Worm (Caenorhabditis elegans) whole organism, mixed stage, embryonic: ENCODE data around the gene Y48E1C.2.

ENCODE experiments used
- blmp-1 ChIP-seq: fragments of 150-350 bp; optimal IDR thresholded peaks from 2 replicates; lab custom pipeline; 2014; ENCODE audit warnings: missing biosample characterization, missing genetic modification characterization
- ceh-43 ChIP-seq: fragments of 200-800 bp; sonication (Bioruptor generic); optimal IDR thresholded peaks from 2 replicates; lab custom pipeline; 2018; ENCODE audit warnings: mild to moderate bottlenecking, missing genetic modification characterization, moderate library complexity, missing compliant biosample characterization
- cnd-1 ChIP-seq: fragments of 200-800 bp; sonication (Bioruptor generic); optimal IDR thresholded peaks from 2 replicates; lab custom pipeline; 2018; ENCODE audit warnings: mild to moderate bottlenecking, missing genetic modification characterization, missing compliant biosample characterization
- elt-3 ChIP-seq: fragments of 150-350 bp; optimal IDR thresholded peaks from 2 replicates; lab custom pipeline; 2014; ENCODE audit warnings: missing biosample characterization, missing genetic modification characterization
- mls-2 ChIP-seq: sonication (generic microtip); optimal IDR thresholded peaks from 2 replicates; lab custom pipeline; 2016; ENCODE audit warnings: mild to moderate bottlenecking, missing genetic modification characterization, moderate library complexity, missing compliant biosample characterization
- nhr-12 ChIP-seq: fragments of 150-350 bp; optimal IDR thresholded peaks from 2 replicates; lab custom pipeline; 2014; ENCODE audit warnings: missing biosample characterization, missing genetic modification characterization
- nhr-28 ChIP-seq: fragments of 150-350 bp; optimal IDR thresholded peaks from 2 replicates; lab custom pipeline; 2014; ENCODE audit warnings: missing biosample characterization, missing genetic modification characterization
- pha-4 ChIP-seq: fragments of 150-350 bp; optimal IDR thresholded peaks from 2 replicates; lab custom pipeline; 2018; ENCODE audit warnings: missing biosample characterization, missing genetic modification reagents, missing genetic modification characterization
- snpc-4 ChIP-seq: fragments of 150-350 bp; optimal IDR thresholded peaks from 2 replicates; lab custom pipeline; 2014; ENCODE audit warnings: missing biosample characterization, missing genetic modification characterization
- sptf-1 ChIP-seq: sonication (generic microtip); optimal IDR thresholded peaks from 2 replicates; lab custom pipeline; 2017; ENCODE audit warnings: mild to moderate bottlenecking, missing genetic modification characterization, moderate library complexity, missing compliant biosample characterization
- unc-120 ChIP-seq: sonication (generic microtip); optimal IDR thresholded peaks from 2 replicates; lab custom pipeline; 2017; ENCODE audit warnings: missing genetic modification characterization, missing compliant biosample characterization; ENCODE audit not compliant: poor library complexity, severe bottlenecking
- unc-39 ChIP-seq: fragments of 150-350 bp; optimal IDR thresholded peaks from 2 replicates; lab custom pipeline; 2014; ENCODE audit warnings: missing biosample characterization, missing genetic modification characterization
- unc-62 ChIP-seq: fragments of 150-350 bp; optimal IDR thresholded peaks from 2 replicates; lab custom pipeline; 2014; ENCODE audit warnings: missing biosample characterization, missing genetic modification reagents, missing genetic modification characterization

- TF ChIP-seq ceh-43 (no peak), sptf-1 (tag; lab: Kevin White, UChicago) (no peak), mls-2 (tag; lab: Kevin White, UChicago) (no peak), unc-120 (tag; lab: Kevin White, UChicago) (no peak), elt-3 (tag; lab: Kevin White, UChicago) (no peak), nhr-12 (tag; lab: Kevin White, UChicago) (no peak), nhr-28 (tag; lab: Kevin White, UChicago) (no peak), unc-39 (tag; lab: Kevin White, UChicago) (no peak), unc-62 (GFP tag; lab: Kevin White, UChicago) (no peak), snpc-4 (tag; lab: Kevin White, UChicago) (no peak), cnd-1 (tag; lab: Kevin White, UChicago) (no peak), blmp-1 (tag; lab: Kevin White, UChicago) (no peak), pha-4 (tag; lab: Kevin White, UChicago) (no peak)
These were observed at the start of gene Y48E1C.2 for ce11 chrII:13424242-13424641.
